Fruit fly (Drosophila melanogaster) whole organism, wandering third instar larva: Measurements from ENCODE around the gene CG3223.
A peak's percentile ranks its signal among the peaks of the same experiment; 100 is the strongest.

Experiments
- Abd-B ChIP-seq: fragments of >200 bp; optimal IDR thresholded peaks from 2 replicates; lab custom pipeline; 2017; ENCODE audit warnings: missing biosample characterization, missing genetic modification characterization
- CG32264 ChIP-seq: fragments of 200-800 bp; sonication (Bioruptor generic); optimal IDR thresholded peaks from 2 replicates; lab custom pipeline; 2016; ENCODE audit warnings: missing biosample characterization, missing genetic modification characterization
- CrebA ChIP-seq: fragments of 200-800 bp; sonication (Bioruptor generic); optimal IDR thresholded peaks from 2 replicates; lab custom pipeline; 2016; ENCODE audit warnings: missing biosample characterization, mild to moderate bottlenecking, missing genetic modification characterization, borderline replicate concordance
- Dfd ChIP-seq: fragments of >200 bp; optimal IDR thresholded peaks from 2 replicates; lab custom pipeline; 2017; ENCODE audit warnings: missing biosample characterization, missing genetic modification characterization
- Dif ChIP-seq: fragments of 200-275, 200-300 bp; sonication (Bioruptor generic); optimal IDR thresholded peaks from 2 replicates; lab custom pipeline; 2018; ENCODE audit warnings: missing biosample characterization, missing genetic modification characterization; ENCODE audit not compliant: partially characterized antibody
- GATAd ChIP-seq: sonication (Bioruptor generic); optimal IDR thresholded peaks from 2 replicates; lab custom pipeline; 2016; ENCODE audit warnings: missing biosample characterization, missing genetic modification characterization
- HLH106 ChIP-seq: fragments of 200-800 bp; optimal IDR thresholded peaks from 3 replicates; lab custom pipeline; 2019; ENCODE audit warnings: missing biosample characterization, mild to moderate bottlenecking, missing genetic modification characterization, moderate library complexity
- Hnf4 ChIP-seq: fragments of 200-800 bp; sonication (Bioruptor generic); optimal IDR thresholded peaks from 2 replicates; lab custom pipeline; 2016; ENCODE audit warnings: missing biosample characterization, mild to moderate bottlenecking, missing genetic modification characterization
- Hr78 ChIP-seq: fragments of >200 bp; optimal IDR thresholded peaks from 2 replicates; lab custom pipeline; 2017; ENCODE audit warnings: missing biosample characterization, missing genetic modification characterization
- Hr83 ChIP-seq: fragments of 200-300 bp; sonication (Bioruptor generic); optimal IDR thresholded peaks from 2 replicates; lab custom pipeline; 2016; ENCODE audit warnings: missing biosample characterization, mild to moderate bottlenecking, missing genetic modification characterization, moderate library complexity; ENCODE audit not compliant: poor library complexity, severe bottlenecking
- Jra ChIP-seq: sonication (Bioruptor generic); optimal IDR thresholded peaks from 2 replicates; lab custom pipeline; 2016; ENCODE audit warnings: missing biosample characterization, missing genetic modification characterization
- Mio ChIP-seq: sonication (Bioruptor generic); optimal IDR thresholded peaks from 2 replicates; lab custom pipeline; 2016; ENCODE audit warnings: missing biosample characterization, missing genetic modification characterization
- Myc ChIP-seq: fragments of >200 bp; optimal IDR thresholded peaks from 2 replicates; lab custom pipeline; 2017
- N ChIP-seq: fragments of >200 bp; optimal IDR thresholded peaks from 2 replicates; lab custom pipeline; 2018; ENCODE audit warnings: missing biosample characterization, missing external identifiers, missing genetic modification characterization
- OdsH ChIP-seq: fragments of 200-800 bp; sonication (Bioruptor generic); optimal IDR thresholded peaks from 2 replicates; lab custom pipeline; 2016; ENCODE audit warnings: missing biosample characterization, mild to moderate bottlenecking, missing genetic modification characterization
- Rel ChIP-seq, 2 experiments: fragments of 200-800 bp; sonication (Bioruptor generic) in 1 of 2; optimal IDR thresholded peaks; 2 replicates in 1 of 2; 3 replicates in 1 of 2; lab custom pipeline; 2016 to 2019; ENCODE audit warnings: mild to moderate bottlenecking in 2 of 2, missing biosample characterization in 2 of 2, missing genetic modification characterization in 2 of 2, moderate library complexity in 1 of 2
- Vsx2 ChIP-seq: fragments of 200-300, 225-300 bp; sonication (Bioruptor generic); optimal IDR thresholded peaks from 2 replicates; lab custom pipeline; 2018; ENCODE audit warnings: missing biosample characterization, missing genetic modification characterization; ENCODE audit not compliant: partially characterized antibody
- br ChIP-seq: fragments of 200-800 bp; sonication (Bioruptor generic); optimal IDR thresholded peaks from 2 replicates; lab custom pipeline; 2016; ENCODE audit warnings: missing biosample characterization, missing genetic modification characterization
- brk ChIP-seq: fragments of 200-800 bp; sonication (Bioruptor generic); optimal IDR thresholded peaks from 2 replicates; lab custom pipeline; 2016; ENCODE audit warnings: missing biosample characterization, mild to moderate bottlenecking, missing genetic modification characterization
- dl ChIP-seq, 2 experiments: fragments of 175-275, 200-275 bp in 1 of 2; fragments of 200-275 bp in 1 of 2; sonication (Bioruptor generic); optimal IDR thresholded peaks; lab custom pipeline; 2018; ENCODE audit warnings: mild to moderate bottlenecking in 2 of 2, missing biosample characterization in 2 of 2, missing genetic modification characterization in 2 of 2, moderate library complexity in 2 of 2; ENCODE audit not compliant: partially characterized antibody in 2 of 2, insufficient read depth in 1 of 2
- dmrt93B ChIP-seq: fragments of 200-800 bp; sonication (Bioruptor generic); optimal IDR thresholded peaks from 2 replicates; lab custom pipeline; 2018; ENCODE audit warnings: missing biosample characterization, mild to moderate bottlenecking, missing genetic modification characterization
- foxo ChIP-seq, 2 experiments: fragments of 200-800 bp; sonication (Bioruptor generic); optimal IDR thresholded peaks; 2 replicates in 1 of 2; 3 replicates in 1 of 2; lab custom pipeline; 2016 to 2017; ENCODE audit warnings: missing biosample characterization in 2 of 2, missing genetic modification characterization in 2 of 2
- fru ChIP-seq: fragments of 200-800 bp; sonication (Bioruptor generic); optimal IDR thresholded peaks from 3 replicates; lab custom pipeline; 2016; ENCODE audit warnings: missing biosample characterization, mild to moderate bottlenecking, missing genetic modification characterization
- h ChIP-seq: fragments of 200-800 bp; sonication (Bioruptor generic); optimal IDR thresholded peaks from 3 replicates; lab custom pipeline; 2016; ENCODE audit warnings: missing biosample characterization, mild to moderate bottlenecking, missing genetic modification characterization
- jim ChIP-seq: fragments of 175-275, 200-325 bp; sonication (Bioruptor generic); optimal IDR thresholded peaks from 2 replicates; lab custom pipeline; 2016; ENCODE audit warnings: missing biosample characterization, mild to moderate bottlenecking, missing genetic modification characterization
- lola ChIP-seq: fragments of >200 bp; optimal IDR thresholded peaks from 2 replicates; lab custom pipeline; 2017; ENCODE audit warnings: missing biosample characterization, missing genetic modification characterization
- pan ChIP-seq: fragments of >200 bp; optimal IDR thresholded peaks from 2 replicates; lab custom pipeline; 2017
- sage ChIP-seq: fragments of 200-800 bp; sonication (Bioruptor generic); optimal IDR thresholded peaks from 2 replicates; lab custom pipeline; 2016; ENCODE audit warnings: missing biosample characterization, mild to moderate bottlenecking, missing genetic modification characterization
- tai ChIP-seq: sonication (Bioruptor generic); optimal IDR thresholded peaks from 2 replicates; lab custom pipeline; 2016; ENCODE audit warnings: missing biosample characterization, missing genetic modification characterization
- woc ChIP-seq: sonication (Bioruptor generic); optimal IDR thresholded peaks from 2 replicates; lab custom pipeline; 2016; ENCODE audit warnings: missing biosample characterization, mild to moderate bottlenecking, missing genetic modification characterization

Gene CG3223

DNA sequence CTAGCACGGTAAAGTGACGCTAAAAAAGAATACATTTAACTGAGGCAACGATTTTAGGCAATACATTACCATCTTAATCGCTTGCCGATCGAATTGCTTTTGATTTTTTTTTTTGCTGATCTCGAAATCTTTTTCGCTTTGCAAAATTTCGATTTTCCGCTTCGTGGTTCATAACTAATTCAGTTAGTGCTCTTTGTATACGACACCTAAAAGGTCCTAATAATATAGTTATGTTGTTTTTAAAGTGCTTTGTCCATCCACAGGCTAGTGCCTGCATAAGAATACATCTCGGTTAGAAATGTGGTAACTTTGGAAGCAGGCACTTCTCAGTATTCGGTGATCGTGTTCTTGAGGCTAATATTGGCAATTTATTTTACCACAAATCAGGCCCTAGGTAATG is 29.0 kb upstream of the CG3223 start, which contains the start of gene Sfp84E:
Gene Sfp84E, minus strand, starts transcription at position 101 of the 400 bp plus-strand sequence.
- TF ChIP-seq br (no peak), CG32264 (GFP tag; lab: Kevin White, UChicago) (no peak), GATAd (no peak), sage (GFP tag; lab: Kevin White, UChicago) (no peak), Hnf4 (GFP tag; lab: Kevin White, UChicago) (no peak), OdsH (GFP tag; lab: Kevin White, UChicago) (no peak), HLH106 (tag; lab: Kevin White, UChicago) (no peak), Hr83 (GFP tag; lab: Kevin White, UChicago) (no peak), lola (GFP tag; lab: Kevin White, UChicago) (no peak), Myc (lab: Kevin White, UChicago) (no peak), CrebA (GFP tag; lab: Kevin White, UChicago) (no peak), Hr78 (GFP tag; lab: Kevin White, UChicago) (no peak), pan (lab: Kevin White, UChicago) (no peak), dl (GFP tag; optimal IDR thresholded peaks at IDR 0.05; lab: Kevin White, UChicago; ENCODE audit: insufficient read depth in 1 of 2, partially characterized antibody in 2 of 2) (no peak), Dif (GFP tag; lab: Kevin White, UChicago) (no peak)

DNA sequence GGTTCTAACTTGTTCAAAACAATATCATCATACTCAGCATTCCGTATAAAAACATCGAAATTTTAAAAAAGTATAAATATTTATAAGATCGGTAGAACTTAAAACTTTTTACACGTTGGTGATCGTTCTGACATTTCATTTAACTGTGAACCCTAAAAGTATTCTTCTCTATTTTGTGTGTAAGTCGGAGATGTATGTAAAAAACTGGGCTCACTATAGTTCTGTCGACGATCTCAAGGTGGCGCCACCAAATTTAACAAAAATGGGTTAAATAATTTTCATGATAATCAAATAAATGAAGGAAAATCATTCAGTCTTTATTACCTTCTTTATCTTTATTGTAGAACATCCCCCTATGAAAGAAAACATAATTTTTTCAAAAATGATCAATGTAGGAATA is 27.8 kb upstream of the CG3223 start:
- TF ChIP-seq brk = no peak
- TF ChIP-seq Myc (lab: Kevin White, UChicago) = peak; percentile 63
- TF ChIP-seq Vsx2 (GFP tag; lab: Kevin White, UChicago) = peak; percentile 50
- peak; percentile 24 for TF ChIP-seq tai (GFP tag; lab: Kevin White, UChicago)

DNA sequence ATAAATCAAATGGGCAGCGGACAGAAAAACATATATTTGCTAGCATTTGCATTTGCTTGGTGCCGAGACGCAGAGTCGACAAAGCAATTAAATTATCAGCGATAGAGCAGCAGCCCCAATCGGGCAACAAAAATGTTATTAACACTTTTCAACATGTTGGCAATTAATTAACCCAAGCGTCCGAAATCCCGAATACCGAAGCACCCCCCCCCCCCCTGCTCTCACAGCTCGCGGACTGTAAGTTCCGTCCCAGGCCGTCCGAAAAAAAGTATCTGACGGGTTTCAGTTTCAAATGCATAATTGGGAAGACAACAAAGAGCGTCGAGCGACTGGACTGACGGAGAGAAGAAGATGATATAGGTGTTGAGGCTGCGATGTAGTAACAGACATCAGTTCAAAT is 18.9 kb upstream of the CG3223 start:
- TF ChIP-seq Dfd (peak; percentile 51), Abd-B (GFP tag; lab: Kevin White, UChicago) (no peak)

DNA sequence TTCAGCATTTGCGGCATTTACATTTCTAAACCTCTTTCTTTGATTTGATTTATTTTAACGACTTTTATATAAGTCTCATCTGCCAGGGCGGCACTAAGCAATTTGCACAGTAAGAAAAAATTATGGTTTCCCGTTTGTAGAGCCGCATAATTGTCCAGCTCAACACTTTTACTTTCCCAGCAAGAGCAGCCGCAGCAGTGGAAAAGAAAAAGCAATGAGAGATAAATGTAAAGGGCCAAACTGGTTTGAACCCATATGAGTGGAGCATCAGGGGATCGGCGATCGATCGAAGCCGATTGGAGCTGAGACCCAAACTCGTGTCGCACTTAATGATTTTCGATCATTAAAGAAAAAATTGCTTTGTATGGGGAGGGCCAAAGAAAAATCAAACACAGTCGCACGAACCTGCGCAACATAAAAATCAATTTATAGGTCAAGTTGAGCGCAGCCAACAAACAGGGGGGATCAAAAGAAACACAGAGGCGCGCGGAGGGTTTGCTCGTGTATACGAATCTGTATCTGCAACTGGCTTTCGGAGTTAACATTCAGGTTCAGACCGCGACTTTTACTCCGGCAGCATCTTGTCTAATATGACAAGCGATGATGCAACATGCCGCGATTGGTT is 18.3 kb upstream of the CG3223 start:
- no peak for TF ChIP-seq Abd-B (GFP tag; lab: Kevin White, UChicago)
- TF ChIP-seq fru (GFP tag; lab: Kevin White, UChicago) = peak; percentile 39
- TF ChIP-seq, all 38 proteins: peak for 1

DNA sequence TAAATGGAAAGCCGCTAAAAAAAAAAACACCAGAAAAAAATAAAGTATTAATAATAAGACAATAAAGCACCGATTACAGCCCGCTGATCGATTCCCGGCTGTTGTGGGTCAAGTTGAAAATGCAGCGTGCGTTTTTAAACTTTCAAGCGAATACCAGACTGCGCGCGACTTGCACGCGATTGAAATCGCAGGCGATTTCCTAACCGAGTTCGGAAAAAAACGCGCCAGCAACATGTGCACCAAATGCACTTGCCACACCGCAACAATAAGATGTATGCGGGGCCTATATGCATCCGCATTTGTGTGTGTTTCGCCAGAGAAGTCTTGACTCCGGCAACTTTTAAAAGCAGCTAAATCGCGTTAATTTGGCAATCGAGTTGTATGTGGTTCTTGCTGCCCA is 17.8 kb upstream of the CG3223 start:
- TF ChIP-seq Hnf4 (GFP tag; lab: Kevin White, UChicago) (no peak), Myc (lab: Kevin White, UChicago) (peak; percentile 38), brk (no peak), sage (GFP tag; lab: Kevin White, UChicago) (no peak)

DNA sequence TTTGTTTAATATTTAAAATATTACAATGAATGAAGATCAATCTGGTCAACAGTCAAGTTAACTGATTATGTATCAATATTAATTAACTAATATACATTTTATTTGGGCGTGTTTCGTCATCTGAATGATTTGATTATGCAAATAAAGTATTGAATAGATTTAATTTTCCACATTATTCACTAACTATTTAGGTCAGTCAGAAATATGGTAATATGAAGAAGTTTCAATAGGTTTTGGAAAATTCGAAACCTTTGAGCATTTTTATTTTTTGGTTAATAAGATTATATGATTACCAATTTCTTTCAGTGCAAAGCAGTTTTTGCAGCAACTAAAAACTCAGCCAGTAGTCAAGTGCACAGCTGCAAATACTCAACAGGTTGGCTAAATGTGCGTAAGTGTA is 17.1 kb upstream of the CG3223 start:
- no peak for TF ChIP-seq h (GFP tag; lab: Kevin White, UChicago)
- TF ChIP-seq Abd-B (GFP tag; lab: Kevin White, UChicago) = no peak
- TF ChIP-seq Mio (GFP tag; lab: Kevin White, UChicago) = no peak
- no peak for TF ChIP-seq jim
- no peak for TF ChIP-seq lola (GFP tag; lab: Kevin White, UChicago)
- TF ChIP-seq br = no peak
- TF ChIP-seq pan (lab: Kevin White, UChicago) = no peak
- TF ChIP-seq woc (GFP tag; lab: Kevin White, UChicago) = no peak
- no peak for TF ChIP-seq foxo (GFP tag; optimal IDR thresholded peaks at IDR 0.05; lab: Kevin White, UChicago)
- no peak for TF ChIP-seq HLH106 (tag; lab: Kevin White, UChicago)
- TF ChIP-seq Hr83 (GFP tag; lab: Kevin White, UChicago) = no peak
- no peak for TF ChIP-seq Jra (GFP tag; lab: Kevin White, UChicago)
- TF ChIP-seq Hnf4 (GFP tag; lab: Kevin White, UChicago) = no peak
- TF ChIP-seq N (GFP tag; lab: Kevin White, UChicago) = no peak
- no peak for TF ChIP-seq Rel (GFP tag; optimal IDR thresholded peaks at IDR 0.05; lab: Kevin White, UChicago)
- TF ChIP-seq Rel (tag; optimal IDR thresholded peaks at IDR 0.05; lab: Kevin White, UChicago) = no peak
- TF ChIP-seq Vsx2 (GFP tag; lab: Kevin White, UChicago) = no peak
- no peak for TF ChIP-seq dmrt93B (GFP tag; lab: Kevin White, UChicago)
